Worm (Caenorhabditis elegans): ENCODE results near the gene Y41D4A.1.

Y41D4A.1 gene

ce11 chrIV:1727538-1728072 is 44.3 kb upstream of the Y41D4A.1 start:
- TF ChIP-seq nhr-232 (tag; optimal IDR thresholded peaks at IDR 0.05) (no peak), ceh-48 (tag; optimal IDR thresholded peaks at IDR 0.05) (peak; percentile 76)

- no peak for TF ChIP-seq ahr-1 (tag; optimal IDR thresholded peaks at IDR 0.05)
- TF ChIP-seq ceh-31 (tag; optimal IDR thresholded peaks at IDR 0.05): peak; percentile 38
- TF ChIP-seq npax-4 (tag; optimal IDR thresholded peaks at IDR 0.05): no peak
- peak; percentile 29 for TF ChIP-seq ceh-18 (tag; optimal IDR thresholded peaks at IDR 0.05)
- peak; percentile 7 for TF ChIP-seq elt-2 (tag; optimal IDR thresholded peaks at IDR 0.05)
- TF ChIP-seq unc-42 (tag; optimal IDR thresholded peaks at IDR 0.05): peak; percentile 10
- peak; percentile 21 for TF ChIP-seq tbx-2 (tag; optimal IDR thresholded peaks at IDR 0.05)
- TF ChIP-seq nfya-1 (tag; optimal IDR thresholded peaks at IDR 0.05): peak; percentile 9
- TF ChIP-seq unc-86 (tag; optimal IDR thresholded peaks at IDR 0.05): peak; percentile 9
- TF ChIP-seq madf-2 (tag; optimal IDR thresholded peaks at IDR 0.05): peak; percentile 5
- peak; percentile 38 for TF ChIP-seq che-1 (tag; optimal IDR thresholded peaks at IDR 0.05)
- TF ChIP-seq ztf-16 (tag; optimal IDR thresholded peaks at IDR 0.05): no peak
These were observed 33.6 kb upstream of the Y41D4A.1 start for ce11 chrIV:1738324-1738730.

- TF ChIP-seq fkh-6 (tag; optimal IDR thresholded peaks at IDR 0.05): no peak
- no peak for TF ChIP-seq K02D7.2 (tag; optimal IDR thresholded peaks at IDR 0.05)
- TF ChIP-seq ets-4 (tag; optimal IDR thresholded peaks at IDR 0.05): no peak
- no peak for TF ChIP-seq hlh-15 (tag; optimal IDR thresholded peaks at IDR 0.05)
- TF ChIP-seq Y22D7AL.16 (tag; optimal IDR thresholded peaks at IDR 0.05): no peak
- no peak for TF ChIP-seq ahr-1 (tag; optimal IDR thresholded peaks at IDR 0.05)
- TF ChIP-seq ceh-14 (tag; optimal IDR thresholded peaks at IDR 0.05): no peak
- TF ChIP-seq npax-4 (tag; optimal IDR thresholded peaks at IDR 0.05): no peak
- TF ChIP-seq ceh-18 (tag; optimal IDR thresholded peaks at IDR 0.05): no peak
- TF ChIP-seq nhr-11 (tag; optimal IDR thresholded peaks at IDR 0.05): no peak
- TF ChIP-seq ttx-3 (tag; optimal IDR thresholded peaks at IDR 0.05): no peak
- TF ChIP-seq eyg-1 (tag; optimal IDR thresholded peaks at IDR 0.05): no peak
- TF ChIP-seq C08G9.2 (tag; optimal IDR thresholded peaks at IDR 0.05): no peak
- no peak for TF ChIP-seq unc-42 (tag; optimal IDR thresholded peaks at IDR 0.05)
These were observed 33.1 kb upstream of the Y41D4A.1 start for ce11 chrIV:1738892-1739291.

- TF ChIP-seq ref-2 (tag; optimal IDR thresholded peaks at IDR 0.05) (no peak), syd-9 (tag; optimal IDR thresholded peaks at IDR 0.05) (no peak), unc-86 (tag; optimal IDR thresholded peaks at IDR 0.05) (no peak), unc-3 (GFP tag; conservative IDR thresholded peaks at IDR 0.05) (no peak), unc-3 (tag; optimal IDR thresholded peaks at IDR 0.05) (no peak), dmd-4 (tag; optimal IDR thresholded peaks at IDR 0.05; ENCODE audit: borderline replicate concordance) (no peak), tbx-7 (tag; optimal IDR thresholded peaks at IDR 0.05) (no peak), elt-2 (tag; optimal IDR thresholded peaks at IDR 0.05) (no peak), unc-42 (tag; optimal IDR thresholded peaks at IDR 0.05) (no peak), dve-1 (tag; optimal IDR thresholded peaks at IDR 0.05) (no peak), ama-1 (optimal IDR thresholded peaks at IDR 0.05) (no peak), zip-5 (tag; optimal IDR thresholded peaks at IDR 0.05) (no peak), pros-1 (tag; optimal IDR thresholded peaks at IDR 0.05) (no peak), hlh-8 (tag; optimal IDR thresholded peaks at IDR 0.05) (no peak)
These were observed 32.4 kb upstream of the Y41D4A.1 start for ce11 chrIV:1739366-1740104.

Measured in whole organism, late embryonic.